Fruit fly (Drosophila melanogaster) whole organism, embryonic: ENCODE data around the gene Muc68D.

Source experiments
- CG10267 ChIP-seq: fragments of 200-800 bp; sonication (Bioruptor generic); optimal IDR thresholded peaks from 2 replicates; lab custom pipeline; 2018; ENCODE audit warnings: missing biosample characterization, mild to moderate bottlenecking, missing genetic modification characterization, moderate library complexity
- CG11504 ChIP-seq: fragments of 200-800 bp; sonication (Bioruptor generic); optimal IDR thresholded peaks from 3 replicates; lab custom pipeline; 2019; ENCODE audit warnings: missing biosample characterization, mild to moderate bottlenecking, missing genetic modification characterization, moderate library complexity
- CG11560 ChIP-seq: fragments of 200-800 bp; sonication (Bioruptor generic); IDR thresholded peaks from 3 replicates; pipeline ENCODE4 v1.3.6; 2022; ENCODE audit warnings: missing biosample characterization, missing genetic modification characterization
- CG12155 ChIP-seq: fragments of 200-800 bp; sonication (Bioruptor generic); optimal IDR thresholded peaks from 3 replicates; lab custom pipeline; 2016; ENCODE audit warnings: missing biosample characterization, missing genetic modification characterization
- CG12391 ChIP-seq: fragments of 200-800 bp; sonication (Bioruptor generic); optimal IDR thresholded peaks from 3 replicates; lab custom pipeline; 2018; ENCODE audit warnings: missing biosample characterization, mild to moderate bottlenecking, missing genetic modification characterization, moderate library complexity
- CG12659 ChIP-seq: fragments of 200-800 bp; sonication (Bioruptor generic); optimal IDR thresholded peaks from 3 replicates; lab custom pipeline; 2017; ENCODE audit warnings: mild to moderate bottlenecking, missing biosample characterization, missing genetic modification reagents, missing genetic modification characterization
- CG13287 ChIP-seq: fragments of 200-800 bp; sonication (Bioruptor generic); IDR thresholded peaks from 2 replicates; pipeline ENCODE4 v1.3.6; 2022; ENCODE audit warnings: missing biosample characterization, missing genetic modification characterization; ENCODE audit not compliant: partially characterized antibody
- CG14860 ChIP-seq: fragments of 200-800 bp; sonication (Bioruptor generic); IDR thresholded peaks from 3 replicates; pipeline ENCODE4 v1.3.6; 2022; ENCODE audit warnings: missing biosample characterization, missing genetic modification characterization; ENCODE audit not compliant: partially characterized antibody
- CG1603 ChIP-seq: fragments of 200-800 bp; sonication (Bioruptor generic); optimal IDR thresholded peaks from 2 replicates; lab custom pipeline; 2019; ENCODE audit warnings: missing biosample characterization, mild to moderate bottlenecking, missing genetic modification characterization, moderate library complexity
- CG1647 ChIP-seq: fragments of 200-800 bp; sonication (Bioruptor generic); optimal IDR thresholded peaks from 3 replicates; lab custom pipeline; 2016; ENCODE audit warnings: missing biosample characterization, missing genetic modification characterization
- CG16813 ChIP-seq: fragments of 200-800 bp; sonication (Bioruptor generic); IDR thresholded peaks from 3 replicates; pipeline ENCODE4 v1.3.6; 2022; ENCODE audit warnings: missing biosample characterization, missing genetic modification characterization; ENCODE audit not compliant: partially characterized antibody
- CG18599 ChIP-seq: fragments of 200-800 bp; sonication (Bioruptor generic); optimal IDR thresholded peaks from 3 replicates; lab custom pipeline; 2017; ENCODE audit warnings: missing biosample characterization, missing genetic modification characterization, mild to moderate bottlenecking, moderate library complexity, missing genetic modification reagents
- CG2129 ChIP-seq: fragments of 200-800 bp; sonication (Bioruptor generic); IDR thresholded peaks from 2 replicates; pipeline ENCODE4 v1.3.6; 2022; ENCODE audit warnings: missing biosample characterization, missing genetic modification characterization; ENCODE audit not compliant: partially characterized antibody
- CG2712 ChIP-seq: fragments of 200-800 bp; optimal IDR thresholded peaks from 3 replicates; lab custom pipeline; 2019; ENCODE audit warnings: missing biosample characterization, mild to moderate bottlenecking, missing genetic modification characterization, moderate library complexity
- CG33213 ChIP-seq: fragments of 200-800 bp; sonication (Bioruptor generic); optimal IDR thresholded peaks from 3 replicates; lab custom pipeline; 2016; ENCODE audit warnings: missing biosample characterization, missing genetic modification characterization
- CG34422 ChIP-seq: fragments of 200-800 bp; sonication (Bioruptor generic); IDR thresholded peaks from 3 replicates; pipeline ENCODE4 v1.3.6; 2022; ENCODE audit warnings: missing biosample characterization, missing genetic modification characterization
- CG4282 ChIP-seq: fragments of 200-800 bp; sonication (Bioruptor generic); optimal IDR thresholded peaks from 2 replicates; lab custom pipeline; 2016; ENCODE audit warnings: missing biosample characterization, missing genetic modification characterization
- CG4820 ChIP-seq: fragments of 200-800 bp; sonication (Bioruptor generic); optimal IDR thresholded peaks from 3 replicates; lab custom pipeline; 2016; ENCODE audit warnings: missing biosample characterization, missing genetic modification characterization
- CrebB ChIP-seq: fragments of 200-800 bp; sonication (Bioruptor generic); optimal IDR thresholded peaks from 3 replicates; lab custom pipeline; 2018; ENCODE audit warnings: missing biosample characterization, mild to moderate bottlenecking, missing genetic modification characterization
- Doc3 ChIP-seq: fragments of 200-800 bp; sonication (Bioruptor generic); IDR thresholded peaks from 3 replicates; pipeline ENCODE4 v1.3.6; 2022; ENCODE audit warnings: missing biosample characterization, missing genetic modification characterization; ENCODE audit not compliant: partially characterized antibody
- Dp ChIP-seq: fragments of 200-800 bp; sonication (Bioruptor generic); optimal IDR thresholded peaks from 2 replicates; lab custom pipeline; 2018; ENCODE audit warnings: missing biosample characterization, mild to moderate bottlenecking, missing genetic modification characterization, moderate library complexity
- Eip74EF ChIP-seq, 2 experiments: fragments of 200-800 bp in 1 of 2; fragments of >200 bp in 1 of 2; sonication (Bioruptor generic) in 1 of 2; optimal IDR thresholded peaks; 2 replicates each; lab custom pipeline; 2017 to 2019; ENCODE audit warnings: missing biosample characterization in 2 of 2, missing genetic modification characterization in 2 of 2, mild to moderate bottlenecking in 1 of 2, moderate library complexity in 1 of 2
- Hr3 ChIP-seq: fragments of 200-800 bp; sonication (Bioruptor generic); optimal IDR thresholded peaks from 3 replicates; lab custom pipeline; 2016; ENCODE audit warnings: missing biosample characterization, missing genetic modification characterization
- Myb ChIP-seq: fragments of 200-800 bp; sonication (Bioruptor generic); optimal IDR thresholded peaks from 2 replicates; lab custom pipeline; 2016; ENCODE audit warnings: missing biosample characterization, missing genetic modification characterization
- Neu2 ChIP-seq: fragments of 200-800 bp; sonication (Bioruptor generic); optimal IDR thresholded peaks from 3 replicates; lab custom pipeline; 2016; ENCODE audit warnings: missing biosample characterization, missing genetic modification characterization, borderline replicate concordance
- PHDP ChIP-seq: fragments of 200-800 bp; sonication (Bioruptor generic); optimal IDR thresholded peaks from 3 replicates; lab custom pipeline; 2018; ENCODE audit warnings: missing biosample characterization, mild to moderate bottlenecking, missing genetic modification characterization, moderate library complexity
- Scr ChIP-seq: fragments of 200-800 bp; sonication (Bioruptor generic); IDR thresholded peaks from 2 replicates; pipeline ENCODE4 v1.3.6; 2022; ENCODE audit warnings: missing biosample characterization, missing genetic modification characterization; ENCODE audit not compliant: partially characterized antibody
- Xbp1 ChIP-seq: fragments of 200-800 bp; sonication (Bioruptor generic); optimal IDR thresholded peaks from 3 replicates; lab custom pipeline; 2016; ENCODE audit warnings: missing biosample characterization, mild to moderate bottlenecking, missing genetic modification characterization
- bcd ChIP-seq: fragments of 200-800 bp; sonication (Bioruptor generic); optimal IDR thresholded peaks from 2 replicates; lab custom pipeline; 2017; ENCODE audit warnings: missing biosample characterization, mild to moderate bottlenecking, missing genetic modification characterization
- chinmo ChIP-seq: fragments of 200-800 bp; sonication (Bioruptor generic); IDR thresholded peaks from 4 replicates; pipeline ENCODE4 v1.3.6; 2022; ENCODE audit warnings: missing biosample characterization, missing genetic modification characterization; ENCODE audit not compliant: partially characterized antibody
- dpn ChIP-seq, 2 experiments: fragments of 200-800 bp; sonication (Bioruptor generic); optimal IDR thresholded peaks; 3 replicates each; lab custom pipeline; 2016; ENCODE audit warnings: missing biosample characterization in 2 of 2, missing genetic modification characterization in 2 of 2
- ewg ChIP-seq: fragments of 200-800 bp; sonication (Bioruptor generic); optimal IDR thresholded peaks from 3 replicates; lab custom pipeline; 2017; ENCODE audit warnings: mild to moderate bottlenecking, missing biosample characterization, missing genetic modification reagents, missing genetic modification characterization
- gfzf ChIP-seq: fragments of 200-800 bp; sonication (Bioruptor generic); optimal IDR thresholded peaks from 2 replicates; lab custom pipeline; 2016; ENCODE audit warnings: missing biosample characterization, mild to moderate bottlenecking, missing genetic modification characterization, moderate library complexity
- hb ChIP-seq: fragments of 200-800 bp; sonication (Bioruptor generic); IDR thresholded peaks from 3 replicates; pipeline ENCODE4 v1.3.6; 2022; ENCODE audit warnings: missing biosample characterization, missing genetic modification characterization; ENCODE audit not compliant: partially characterized antibody
- hbn ChIP-seq: fragments of 200-800 bp; sonication (Bioruptor generic); IDR thresholded peaks from 2 replicates; pipeline ENCODE4 v1.3.6; 2022; ENCODE audit warnings: missing biosample characterization, missing genetic modification characterization; ENCODE audit not compliant: partially characterized antibody
- her ChIP-seq: fragments of 200-800 bp; sonication (Bioruptor generic); optimal IDR thresholded peaks from 2 replicates; lab custom pipeline; 2016; ENCODE audit warnings: missing biosample characterization, missing genetic modification characterization
- hkb ChIP-seq, 2 experiments: fragments of 200-800 bp in 1 of 2; fragments of >200 bp in 1 of 2; sonication (Bioruptor generic) in 1 of 2; IDR thresholded peaks in 1 of 2; optimal IDR thresholded peaks in 1 of 2; 2 replicates each; pipeline versions ENCODE4 v1.3.6 to Lab custom; 2017 to 2022; ENCODE audit warnings: missing biosample characterization in 1 of 2, missing genetic modification characterization in 1 of 2
- ind ChIP-seq: fragments of 200-800 bp; sonication (Bioruptor generic); optimal IDR thresholded peaks from 3 replicates; lab custom pipeline; 2016; ENCODE audit warnings: missing biosample characterization, missing genetic modification characterization
- inv ChIP-seq: fragments of 200-800 bp; sonication (Bioruptor generic); IDR thresholded peaks from 2 replicates; pipeline ENCODE4 v1.3.6; 2022; ENCODE audit warnings: missing biosample characterization, missing genetic modification characterization; ENCODE audit not compliant: partially characterized antibody
- jing ChIP-seq: fragments of 200-800 bp; sonication (Bioruptor generic); optimal IDR thresholded peaks from 2 replicates; lab custom pipeline; 2018; ENCODE audit warnings: missing biosample characterization, mild to moderate bottlenecking, missing genetic modification characterization
- lilli ChIP-seq: fragments of 200-800 bp; sonication (Bioruptor generic); optimal IDR thresholded peaks from 3 replicates; lab custom pipeline; 2016; ENCODE audit warnings: missing biosample characterization, missing genetic modification characterization
- lmd ChIP-seq: fragments of 200-800 bp; sonication (Bioruptor generic); IDR thresholded peaks from 2 replicates; pipeline ENCODE4 v1.3.6; 2022; ENCODE audit warnings: missing biosample characterization, missing genetic modification characterization
- luna ChIP-seq: fragments of 200-800 bp; sonication (Bioruptor generic); optimal IDR thresholded peaks from 2 replicates; lab custom pipeline; 2016; ENCODE audit warnings: missing biosample characterization, missing genetic modification characterization
- mirr ChIP-seq: fragments of 200-800 bp; sonication (Bioruptor generic); optimal IDR thresholded peaks from 3 replicates; lab custom pipeline; 2018; ENCODE audit warnings: missing biosample characterization, mild to moderate bottlenecking, missing genetic modification characterization
- phol ChIP-seq: fragments of 200-800 bp; sonication (Bioruptor generic); optimal IDR thresholded peaks from 3 replicates; lab custom pipeline; 2018; ENCODE audit warnings: missing biosample characterization, mild to moderate bottlenecking, missing genetic modification characterization, moderate library complexity
- scrt ChIP-seq: fragments of 200-800 bp; sonication (Bioruptor generic); optimal IDR thresholded peaks from 2 replicates; lab custom pipeline; 2018; ENCODE audit warnings: missing biosample characterization, mild to moderate bottlenecking, missing genetic modification characterization, moderate library complexity
- ttk ChIP-seq: fragments of 200-800 bp; sonication (Bioruptor generic); IDR thresholded peaks from 2 replicates; pipeline ENCODE4 v2.1.2; 2022; ENCODE audit warnings: missing biosample characterization, missing genetic modification characterization
- zen ChIP-seq: fragments of 200-800 bp; sonication (Bioruptor generic); optimal IDR thresholded peaks from 3 replicates; lab custom pipeline; 2018; ENCODE audit warnings: missing biosample characterization, mild to moderate bottlenecking, missing genetic modification characterization, moderate library complexity

The Muc68D gene

dm6 chr3L:11789773-11790172, 17.8 kb upstream of the Muc68D start, which contains the start of gene Pi3K68D (continued):
- no peak for TF ChIP-seq PHDP
- TF ChIP-seq bcd (GFP tag; lab: Kevin White, UChicago), result no peak
- peak; percentile 46 for TF ChIP-seq CG4282 (GFP tag; lab: Kevin White, UChicago)
- TF ChIP-seq CG12155, result peak; percentile 3
- TF ChIP-seq Myb, result peak; percentile 100
- TF ChIP-seq mirr (GFP tag; lab: Kevin White, UChicago), result no peak
- TF ChIP-seq CrebB (tag; lab: Kevin White, UChicago), result peak; percentile 10
- TF ChIP-seq CG18599 (GFP tag; lab: Kevin White, UChicago), result no peak
- TF ChIP-seq hb (GFP tag; lab: Robert Waterston, UW), result peak; percentile 90
- TF ChIP-seq CG14860 (GFP tag; lab: Robert Waterston, UW), result peak; percentile 83
- peak; percentile 84 for TF ChIP-seq Doc3
- TF ChIP-seq lilli (GFP tag; lab: Kevin White, UChicago), result peak; percentile 36
- TF ChIP-seq jing (GFP tag; lab: Kevin White, UChicago), result no peak
- peak; percentile 13 to 17 for TF ChIP-seq dpn (GFP tag; optimal IDR thresholded peaks at IDR 0.05; lab: Kevin White, UChicago)
- TF ChIP-seq scrt, result peak; percentile 96
- peak; percentile 31 for TF ChIP-seq CG33213 (GFP tag; lab: Kevin White, UChicago)
- TF ChIP-seq Dp, result peak; percentile 77
- peak; percentile 49; the same call in 1 of the 3 replicates for TF ChIP-seq CG11560 (tag; lab: Robert Waterston, UW)
- no peak for TF ChIP-seq ind (GFP tag; lab: Kevin White, UChicago)
- peak; percentile 99 for TF ChIP-seq chinmo
- no peak for TF ChIP-seq luna (GFP tag; lab: Kevin White, UChicago)
- TF ChIP-seq ttk, result no peak
- peak; percentile 89 for TF ChIP-seq hbn
- peak; percentile 85 for TF ChIP-seq ewg (GFP tag; lab: Kevin White, UChicago)
- TF ChIP-seq phol (tag; lab: Kevin White, UChicago), result peak; percentile 47
- TF ChIP-seq hkb (optimal IDR thresholded peaks at IDR 0.05; lab: Kevin White, UChicago), result no peak
- no peak for TF ChIP-seq hkb (GFP tag; IDR thresholded peaks at IDR 0.05; lab: Robert Waterston, UW)
- TF ChIP-seq CG13287, result peak; percentile 95
- peak; percentile 76 for TF ChIP-seq CG12659 (GFP tag; lab: Kevin White, UChicago)
- TF ChIP-seq Xbp1, result peak; percentile 23
- peak; percentile 88 for TF ChIP-seq CG2129 (GFP tag; lab: Robert Waterston, UW)
- peak; percentile 29 for TF ChIP-seq CG2712 (tag; lab: Kevin White, UChicago)
- peak; percentile 94 for TF ChIP-seq CG16813 (GFP tag; lab: Robert Waterston, UW)
- peak; percentile 48 for TF ChIP-seq CG11504 (tag; lab: Kevin White, UChicago)
- TF ChIP-seq CG1603 (tag; lab: Kevin White, UChicago), result peak; percentile 88
- TF ChIP-seq CG4820, result no peak
- TF ChIP-seq CG12391 (tag; lab: Kevin White, UChicago), result peak; percentile 37
- peak; percentile 67 for TF ChIP-seq gfzf
- TF ChIP-seq CG1647 (GFP tag; lab: Kevin White, UChicago), result peak; percentile 13
- TF ChIP-seq Hr3, result no peak
- TF ChIP-seq lmd (GFP tag; lab: Robert Waterston, UW), result no peak
- peak; percentile 33 for TF ChIP-seq zen (tag; lab: Kevin White, UChicago)
- TF ChIP-seq inv (GFP tag; lab: Robert Waterston, UW), result peak; percentile 92
- TF ChIP-seq her (GFP tag; lab: Kevin White, UChicago), result peak; percentile 21
- TF ChIP-seq CG10267 (tag; lab: Kevin White, UChicago), result peak; percentile 59
- TF ChIP-seq Scr (GFP tag; lab: Robert Waterston, UW), result peak; percentile 92
- TF ChIP-seq CG34422 (GFP tag; lab: Robert Waterston, UW), result peak; percentile 58; the same call in 1 of the 3 replicates
- TF ChIP-seq Neu2 (GFP tag; lab: Kevin White, UChicago), result peak; percentile 74
- TF ChIP-seq Eip74EF (GFP tag; optimal IDR thresholded peaks at IDR 0.05; lab: Kevin White, UChicago), result no peak
